Fruit fly (Drosophila melanogaster) whole organism: ENCODE data around the gene mei-41.

Experiments
- CG8478 ChIP-seq: fragments of >200 bp; optimal IDR thresholded peaks from 2 replicates; lab custom pipeline; 2018; ENCODE audit warnings: inconsistent platforms
- EcR ChIP-seq, 2 experiments: fragments of >200 bp; optimal IDR thresholded peaks; 2 replicates each; lab custom pipeline; 2017; ENCODE audit warnings: missing biosample characterization in 2 of 2, missing genetic modification characterization in 2 of 2, missing genetic modification reagents in 2 of 2
- pan ChIP-seq: fragments of >200 bp; optimal IDR thresholded peaks from 2 replicates; lab custom pipeline; 2017
- psq ChIP-seq: fragments of >200 bp; optimal IDR thresholded peaks from 2 replicates; lab custom pipeline; 2017
- usp ChIP-seq: fragments of >200 bp; optimal IDR thresholded peaks from 2 replicates; lab custom pipeline; 2017; ENCODE audit warnings: missing biosample characterization, missing genetic modification characterization, mixed read lengths

- TF ChIP-seq EcR (GFP tag; optimal IDR thresholded peaks at IDR 0.05; lab: Kevin White, UChicago) (no peak), pan (no peak), CG8478 (no peak), psq (lab: Kevin White, UChicago) (no peak), usp (GFP tag; lab: Kevin White, UChicago) (no peak)
These were observed 29.4 kb downstream of the mei-41 start for dm6 chrX:16420878-16421277.
